Worm (Caenorhabditis elegans) whole organism, mixed stage, embryonic: ENCODE data around the gene K07F5.12.
"Not testable (repeated sequence)": the region's sequence is repeated elsewhere in the genome, so short reads cannot be mapped to it uniquely, and the experiment has no call there.

Experiments used
- M03D4.4 ChIP-seq: sonication (generic microtip); optimal IDR thresholded peaks from 2 replicates; lab custom pipeline; 2017; ENCODE audit warnings: mild to moderate bottlenecking, missing genetic modification characterization, missing compliant biosample characterization
- bed-3 ChIP-seq: fragments of 200-800 bp; sonication (Bioruptor generic); optimal IDR thresholded peaks from 3 replicates; lab custom pipeline; 2018; ENCODE audit warnings: mild to moderate bottlenecking, missing genetic modification characterization, moderate library complexity, missing compliant biosample characterization
- blmp-1 ChIP-seq: fragments of 150-350 bp; optimal IDR thresholded peaks from 2 replicates; lab custom pipeline; 2014; ENCODE audit warnings: missing biosample characterization, missing genetic modification characterization
- ceh-39 ChIP-seq: fragments of 150-350 bp; optimal IDR thresholded peaks from 2 replicates; lab custom pipeline; 2014; ENCODE audit warnings: missing biosample characterization, missing genetic modification characterization
- ceh-43 ChIP-seq: fragments of 200-800 bp; sonication (Bioruptor generic); optimal IDR thresholded peaks from 2 replicates; lab custom pipeline; 2018; ENCODE audit warnings: mild to moderate bottlenecking, missing genetic modification characterization, moderate library complexity, missing compliant biosample characterization
- ceh-83 ChIP-seq: fragments of 200-800 bp; sonication (Bioruptor generic); optimal IDR thresholded peaks from 2 replicates; lab custom pipeline; 2018; ENCODE audit warnings: mild to moderate bottlenecking, missing genetic modification characterization, missing compliant biosample characterization
- ces-1 ChIP-seq: fragments of 150-350 bp; optimal IDR thresholded peaks from 2 replicates; lab custom pipeline; 2014; ENCODE audit warnings: missing biosample characterization, missing genetic modification reagents, missing genetic modification characterization
- cnd-1 ChIP-seq: fragments of 200-800 bp; sonication (Bioruptor generic); optimal IDR thresholded peaks from 2 replicates; lab custom pipeline; 2018; ENCODE audit warnings: mild to moderate bottlenecking, missing genetic modification characterization, missing compliant biosample characterization
- drap-1 ChIP-seq: fragments of 200-800 bp; sonication (Bioruptor generic); optimal IDR thresholded peaks from 3 replicates; lab custom pipeline; 2018; ENCODE audit warnings: mild to moderate bottlenecking, missing genetic modification characterization, missing compliant biosample characterization
- elt-1 ChIP-seq: sonication (generic microtip); optimal IDR thresholded peaks from 2 replicates; lab custom pipeline; 2017; ENCODE audit warnings: missing genetic modification characterization, mild to moderate bottlenecking, missing compliant biosample characterization, antibody characterized with exemption, moderate library complexity, borderline replicate concordance; ENCODE audit not compliant: insufficient read depth
- flh-1 ChIP-seq: fragments of 200-800 bp; sonication (Bioruptor generic); optimal IDR thresholded peaks from 2 replicates; lab custom pipeline; 2018; ENCODE audit warnings: mild to moderate bottlenecking, missing genetic modification characterization, moderate library complexity, missing compliant biosample characterization
- hlh-1 ChIP-seq: fragments of 150-350 bp; optimal IDR thresholded peaks from 2 replicates; lab custom pipeline; 2014; ENCODE audit warnings: missing biosample characterization, missing genetic modification reagents, missing genetic modification characterization
- lin-13 ChIP-seq: fragments of 150-350 bp; optimal IDR thresholded peaks from 2 replicates; lab custom pipeline; 2014; ENCODE audit warnings: missing biosample characterization, missing genetic modification characterization
- lin-32 ChIP-seq: fragments of 200-800 bp; sonication (Bioruptor generic); optimal IDR thresholded peaks from 2 replicates; lab custom pipeline; 2018; ENCODE audit warnings: mild to moderate bottlenecking, missing genetic modification characterization, missing compliant biosample characterization
- lsy-2 ChIP-seq: fragments of 150-350 bp; optimal IDR thresholded peaks from 2 replicates; lab custom pipeline; 2014; ENCODE audit warnings: missing biosample characterization, missing genetic modification characterization
- mab-5 ChIP-seq: fragments of 150-350 bp; optimal IDR thresholded peaks from 2 replicates; lab custom pipeline; 2014; ENCODE audit warnings: missing biosample characterization, missing genetic modification characterization
- nhr-12 ChIP-seq: fragments of 150-350 bp; optimal IDR thresholded peaks from 2 replicates; lab custom pipeline; 2014; ENCODE audit warnings: missing biosample characterization, missing genetic modification characterization
- nhr-28 ChIP-seq: fragments of 150-350 bp; optimal IDR thresholded peaks from 2 replicates; lab custom pipeline; 2014; ENCODE audit warnings: missing biosample characterization, missing genetic modification characterization
- nhr-76 ChIP-seq: sonication (generic microtip); optimal IDR thresholded peaks from 2 replicates; lab custom pipeline; 2017; ENCODE audit warnings: missing biosample characterization, missing genetic modification characterization
- pha-4 ChIP-seq: fragments of 150-350 bp; optimal IDR thresholded peaks from 2 replicates; lab custom pipeline; 2018; ENCODE audit warnings: missing biosample characterization, missing genetic modification reagents, missing genetic modification characterization
- sem-2 ChIP-seq: fragments of 200-800 bp; sonication (Bioruptor generic); optimal IDR thresholded peaks from 2 replicates; lab custom pipeline; 2018; ENCODE audit warnings: mild to moderate bottlenecking, missing genetic modification characterization, missing compliant biosample characterization
- snpc-4 ChIP-seq: fragments of 150-350 bp; optimal IDR thresholded peaks from 2 replicates; lab custom pipeline; 2014; ENCODE audit warnings: missing biosample characterization, missing genetic modification characterization
- sptf-1 ChIP-seq: sonication (generic microtip); optimal IDR thresholded peaks from 2 replicates; lab custom pipeline; 2017; ENCODE audit warnings: mild to moderate bottlenecking, missing genetic modification characterization, moderate library complexity, missing compliant biosample characterization
- tbx-8 ChIP-seq: fragments of 200-800 bp; sonication (Bioruptor generic); optimal IDR thresholded peaks from 2 replicates; lab custom pipeline; 2018; ENCODE audit warnings: mild to moderate bottlenecking, missing genetic modification characterization, moderate library complexity, missing compliant biosample characterization
- unc-120 ChIP-seq: sonication (generic microtip); optimal IDR thresholded peaks from 2 replicates; lab custom pipeline; 2017; ENCODE audit warnings: missing genetic modification characterization, missing compliant biosample characterization; ENCODE audit not compliant: poor library complexity, severe bottlenecking
- unc-39 ChIP-seq: fragments of 150-350 bp; optimal IDR thresholded peaks from 2 replicates; lab custom pipeline; 2014; ENCODE audit warnings: missing biosample characterization, missing genetic modification characterization
- unc-62 ChIP-seq: fragments of 150-350 bp; optimal IDR thresholded peaks from 2 replicates; lab custom pipeline; 2014; ENCODE audit warnings: missing biosample characterization, missing genetic modification reagents, missing genetic modification characterization
- zip-8 ChIP-seq: fragments of 150-350 bp; optimal IDR thresholded peaks from 2 replicates; lab custom pipeline; 2014; ENCODE audit warnings: missing biosample characterization, missing genetic modification characterization
- ztf-11 ChIP-seq: fragments of 150-350 bp; optimal IDR thresholded peaks from 2 replicates; lab custom pipeline; 2014; ENCODE audit warnings: missing biosample characterization, missing genetic modification characterization

K07F5.12 gene

DNA sequence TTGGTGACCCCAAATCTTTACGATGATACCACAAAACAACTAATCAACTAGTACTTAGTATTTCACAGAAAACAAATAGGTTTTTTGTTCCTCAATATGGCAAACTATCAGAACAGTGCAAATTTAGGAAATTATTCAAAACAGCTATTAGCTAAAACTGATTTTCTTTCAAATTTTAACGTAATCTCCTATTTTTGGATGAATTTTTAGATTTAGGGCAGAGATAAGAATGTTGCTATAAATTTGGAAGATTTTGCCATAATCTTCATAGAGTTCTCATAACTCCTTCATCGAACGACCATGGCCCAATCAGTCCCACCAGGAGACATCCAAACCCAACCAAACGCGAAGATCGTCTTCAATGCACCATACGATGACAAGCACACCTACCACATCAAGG, 18.5 kb upstream of the K07F5.12 start, which contains the start of gene msp-10:
msp-10 (plus strand) TSS at position 301 of the 400 bp plus-strand sequence.
- TF ChIP-seq sptf-1 (tag; lab: Kevin White, UChicago); bed-3 (GFP tag; lab: Kevin White, UChicago); ztf-11: not testable (repeated sequence)

DNA sequence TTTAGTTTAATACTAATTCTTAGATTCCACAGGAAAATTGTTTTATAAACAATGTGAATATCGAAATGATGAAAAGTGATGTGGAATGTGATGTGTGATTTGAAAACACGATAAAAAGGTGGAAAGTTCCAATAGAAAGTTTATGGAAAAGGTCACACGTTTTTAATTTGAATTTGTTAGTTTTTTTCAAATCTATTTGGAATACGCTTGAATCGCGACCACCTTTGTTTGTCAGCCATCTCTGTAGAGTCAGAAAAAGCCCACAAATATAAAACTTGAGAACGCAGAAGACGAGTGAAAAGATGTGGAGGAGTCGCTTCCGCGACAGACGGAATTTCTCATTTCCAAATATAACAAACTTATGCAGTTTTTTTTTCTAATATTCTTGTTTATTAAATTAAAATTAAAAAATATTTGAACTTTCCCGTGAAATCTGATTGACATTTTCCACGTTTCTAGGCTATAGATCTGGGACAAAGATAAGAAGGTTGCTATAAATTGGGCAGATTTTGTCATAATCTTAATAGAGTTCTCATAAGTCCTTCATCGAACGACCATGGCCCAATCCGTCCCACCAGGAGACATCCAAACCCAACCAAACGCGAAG, 14.7 kb upstream of the K07F5.12 start, which contains the start of the genes kin-24 and msp-56:
kin-24 (minus strand) TSS at position 101 of the 607 bp plus-strand sequence.
msp-56 (plus strand) TSS at position 557 of the 607 bp plus-strand sequence.
- TF ChIP-seq nhr-76 (tag; lab: Kevin White, UChicago), result no peak
- no peak for TF ChIP-seq tbx-8 (GFP tag; lab: Kevin White, UChicago)
- TF ChIP-seq lin-32, result no peak
- no peak for TF ChIP-seq elt-1
- no peak for TF ChIP-seq flh-1 (GFP tag; lab: Kevin White, UChicago)
- TF ChIP-seq drap-1 (GFP tag; lab: Kevin White, UChicago), result no peak
- TF ChIP-seq sem-2 (GFP tag; lab: Kevin White, UChicago), result no peak
- no peak for TF ChIP-seq ceh-39 (tag; lab: Kevin White, UChicago)
- no peak for TF ChIP-seq lin-13 (tag; lab: Kevin White, UChicago)
- TF ChIP-seq cnd-1, result no peak
- no peak for TF ChIP-seq ceh-83 (GFP tag; lab: Kevin White, UChicago)
- no peak for TF ChIP-seq unc-62 (GFP tag; lab: Kevin White, UChicago)
- TF ChIP-seq nhr-12 (tag; lab: Kevin White, UChicago), result no peak

DNA sequence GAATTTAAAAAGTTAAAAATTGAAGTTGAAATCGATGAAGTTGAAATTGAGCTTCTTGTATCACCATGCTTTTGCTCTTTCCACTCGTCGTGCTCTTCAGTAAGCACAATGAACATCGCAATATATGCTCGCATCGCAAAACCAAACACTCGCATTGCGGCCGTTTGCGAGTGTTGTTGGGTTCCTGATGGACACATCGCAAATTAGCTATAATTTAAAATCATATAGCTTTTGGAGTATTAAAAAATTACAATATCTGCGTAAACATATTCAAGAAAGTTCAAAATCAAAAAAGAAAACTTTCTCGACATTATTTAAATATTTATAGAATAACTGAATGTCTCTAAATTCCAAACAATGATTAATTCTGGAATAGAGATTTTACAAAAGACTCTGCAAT, 13.7 kb upstream of the K07F5.12 start, which contains the start of gene K07F5.17:
K07F5.17 (plus strand) TSS at position 301 of the 400 bp plus-strand sequence.
- no peak for TF ChIP-seq lin-13 (tag; lab: Kevin White, UChicago)

ce11 chrIV:9843760-9844159, 12.1 kb upstream of the K07F5.12 start, which contains the start of gene nspd-2:
Gene nspd-2 (plus strand): TSS chrIV:9844060.
- TF ChIP-seq cnd-1 (no peak), ceh-83 (GFP tag; lab: Kevin White, UChicago) (no peak), mab-5 (tag; lab: Kevin White, UChicago) (no peak), nhr-76 (tag; lab: Kevin White, UChicago) (no peak), unc-120 (tag; lab: Kevin White, UChicago) (no peak), lsy-2 (tag; lab: Kevin White, UChicago) (no peak), unc-39 (tag; lab: Kevin White, UChicago) (no peak), bed-3 (GFP tag; lab: Kevin White, UChicago) (no peak), snpc-4 (tag; lab: Kevin White, UChicago) (no peak), pha-4 (tag; lab: Kevin White, UChicago) (no peak), zip-8 (tag; lab: Kevin White, UChicago) (no peak), sptf-1 (tag; lab: Kevin White, UChicago) (no peak), ztf-11 (no peak), lin-13 (tag; lab: Kevin White, UChicago) (no peak), unc-62 (GFP tag; lab: Kevin White, UChicago) (no peak), nhr-28 (tag; lab: Kevin White, UChicago) (no peak), M03D4.4 (tag; lab: Kevin White, UChicago) (no peak)

- TF ChIP-seq lsy-2 (tag; lab: Kevin White, UChicago) (no peak), nhr-76 (tag; lab: Kevin White, UChicago) (no peak), mab-5 (tag; lab: Kevin White, UChicago) (no peak), nhr-28 (tag; lab: Kevin White, UChicago) (no peak), ztf-11 (no peak), pha-4 (tag; lab: Kevin White, UChicago) (no peak), ceh-43 (GFP tag; lab: Kevin White, UChicago) (no peak), hlh-1 (tag; lab: Kevin White, UChicago) (no peak), zip-8 (tag; lab: Kevin White, UChicago) (no peak), unc-62 (GFP tag; lab: Kevin White, UChicago) (no peak), ceh-83 (GFP tag; lab: Kevin White, UChicago) (no peak), flh-1 (GFP tag; lab: Kevin White, UChicago) (no peak), nhr-12 (tag; lab: Kevin White, UChicago) (no peak), ces-1 (GFP tag; lab: Kevin White, UChicago) (no peak), lin-32 (no peak), sptf-1 (tag; lab: Kevin White, UChicago) (no peak), blmp-1 (no peak), drap-1 (GFP tag; lab: Kevin White, UChicago) (no peak), snpc-4 (tag; lab: Kevin White, UChicago) (no peak)
Observed at ce11 chrIV:9846574-9846973, 9.2 kb upstream of the K07F5.12 start, which contains the start of gene K07F5.6. Gene K07F5.6 (minus strand): TSS chrIV:9846674.
